Worm (Caenorhabditis elegans): ENCODE results near the gene T07F10.5.

DNA sequence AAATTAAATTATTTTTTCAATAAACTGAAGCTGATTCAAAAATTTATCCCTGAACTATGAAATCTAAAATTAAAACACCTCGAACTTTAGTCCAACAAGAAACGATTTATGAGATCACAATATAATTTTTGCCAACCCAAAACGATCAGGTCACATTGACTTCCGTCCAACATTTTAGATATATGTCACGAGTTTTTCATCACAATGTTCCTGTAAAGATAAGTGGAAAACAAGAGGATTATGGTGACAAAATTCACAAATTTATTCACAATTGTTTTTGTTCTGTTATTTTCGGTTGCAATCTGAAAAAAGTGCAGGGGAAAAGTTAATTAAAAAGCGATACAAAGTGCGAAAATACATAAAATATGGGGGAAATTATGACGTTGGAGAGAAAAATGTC, 49.0 kb upstream of the T07F10.5 start:
- no peak for TF ChIP-seq ama-1 (optimal IDR thresholded peaks at IDR 0.05)
- no peak for TF ChIP-seq nhr-77 (tag; optimal IDR thresholded peaks at IDR 0.05)
- TF ChIP-seq unc-62 (GFP tag; optimal IDR thresholded peaks at IDR 0.05), result no peak
- no peak for TF ChIP-seq nhr-25 (tag; optimal IDR thresholded peaks at IDR 0.05)
- TF ChIP-seq nhr-237 (tag; optimal IDR thresholded peaks at IDR 0.05), result no peak
- TF ChIP-seq ztf-11 (tag; optimal IDR thresholded peaks at IDR 0.05), result no peak
